Fruit fly (Drosophila melanogaster): Measurements from ENCODE around the gene CG13712.

- peak; percentile 83 for TF ChIP-seq Lpt (GFP tag; optimal IDR thresholded peaks at IDR 0.05)
- no peak for TF ChIP-seq Sox102F (GFP tag; optimal IDR thresholded peaks at IDR 0.05)
- TF ChIP-seq OdsH (GFP tag; optimal IDR thresholded peaks at IDR 0.05): peak; percentile 84
- no peak for TF ChIP-seq fd85E (GFP tag; optimal IDR thresholded peaks at IDR 0.05)
- no peak for TF ChIP-seq CG11902 (GFP tag; optimal IDR thresholded peaks at IDR 0.05)
- peak; percentile 74 for TF ChIP-seq dac (GFP tag; optimal IDR thresholded peaks at IDR 0.05)
- TF ChIP-seq CG11762 (GFP tag; optimal IDR thresholded peaks at IDR 0.05; ENCODE audit: insufficient read depth): peak; percentile 55
- peak; percentile 60 for TF ChIP-seq Ets96B (tag; optimal IDR thresholded peaks at IDR 0.05)
- peak; percentile 76 for TF ChIP-seq acj6 (GFP tag; optimal IDR thresholded peaks at IDR 0.05)
- TF ChIP-seq CG31627 (GFP tag; optimal IDR thresholded peaks at IDR 0.05): no peak
Measured at dm6 chr3L:4721886-4722285, 12.2 kb upstream of the CG13712 start.

Data from whole organism, prepupa.